Worm (Caenorhabditis elegans) whole organism, mixed stage, embryonic: ENCODE measurements around the gene rcan-1.
A peak's percentile ranks its signal among the peaks of the same experiment; 100 is the strongest.

Experiments used
- bed-3 ChIP-seq: fragments of 200-800 bp; sonication (Bioruptor generic); optimal IDR thresholded peaks from 3 replicates; lab custom pipeline; 2018; ENCODE audit warnings: mild to moderate bottlenecking, missing genetic modification characterization, moderate library complexity, missing compliant biosample characterization
- blmp-1 ChIP-seq: fragments of 150-350 bp; optimal IDR thresholded peaks from 2 replicates; lab custom pipeline; 2014; ENCODE audit warnings: missing biosample characterization, missing genetic modification characterization
- ceh-39 ChIP-seq: fragments of 150-350 bp; optimal IDR thresholded peaks from 2 replicates; lab custom pipeline; 2014; ENCODE audit warnings: missing biosample characterization, missing genetic modification characterization
- ceh-83 ChIP-seq: fragments of 200-800 bp; sonication (Bioruptor generic); optimal IDR thresholded peaks from 2 replicates; lab custom pipeline; 2018; ENCODE audit warnings: mild to moderate bottlenecking, missing genetic modification characterization, missing compliant biosample characterization
- ces-1 ChIP-seq: fragments of 150-350 bp; optimal IDR thresholded peaks from 2 replicates; lab custom pipeline; 2014; ENCODE audit warnings: missing biosample characterization, missing genetic modification reagents, missing genetic modification characterization
- cnd-1 ChIP-seq: fragments of 200-800 bp; sonication (Bioruptor generic); optimal IDR thresholded peaks from 2 replicates; lab custom pipeline; 2018; ENCODE audit warnings: mild to moderate bottlenecking, missing genetic modification characterization, missing compliant biosample characterization
- drap-1 ChIP-seq: fragments of 200-800 bp; sonication (Bioruptor generic); optimal IDR thresholded peaks from 3 replicates; lab custom pipeline; 2018; ENCODE audit warnings: mild to moderate bottlenecking, missing genetic modification characterization, missing compliant biosample characterization
- elt-3 ChIP-seq: fragments of 150-350 bp; optimal IDR thresholded peaks from 2 replicates; lab custom pipeline; 2014; ENCODE audit warnings: missing biosample characterization, missing genetic modification characterization
- flh-1 ChIP-seq: fragments of 200-800 bp; sonication (Bioruptor generic); optimal IDR thresholded peaks from 2 replicates; lab custom pipeline; 2018; ENCODE audit warnings: mild to moderate bottlenecking, missing genetic modification characterization, moderate library complexity, missing compliant biosample characterization
- ham-2 ChIP-seq: fragments of 200-800 bp; sonication (Bioruptor generic); optimal IDR thresholded peaks from 2 replicates; lab custom pipeline; 2018; ENCODE audit warnings: mild to moderate bottlenecking, missing genetic modification characterization, missing compliant biosample characterization
- hlh-1 ChIP-seq: fragments of 150-350 bp; optimal IDR thresholded peaks from 2 replicates; lab custom pipeline; 2014; ENCODE audit warnings: missing biosample characterization, missing genetic modification reagents, missing genetic modification characterization
- lin-13 ChIP-seq: fragments of 150-350 bp; optimal IDR thresholded peaks from 2 replicates; lab custom pipeline; 2014; ENCODE audit warnings: missing biosample characterization, missing genetic modification characterization
- lin-32 ChIP-seq: fragments of 200-800 bp; sonication (Bioruptor generic); optimal IDR thresholded peaks from 2 replicates; lab custom pipeline; 2018; ENCODE audit warnings: mild to moderate bottlenecking, missing genetic modification characterization, missing compliant biosample characterization
- lsy-2 ChIP-seq: fragments of 150-350 bp; optimal IDR thresholded peaks from 2 replicates; lab custom pipeline; 2014; ENCODE audit warnings: missing biosample characterization, missing genetic modification characterization
- mab-5 ChIP-seq: fragments of 150-350 bp; optimal IDR thresholded peaks from 2 replicates; lab custom pipeline; 2014; ENCODE audit warnings: missing biosample characterization, missing genetic modification characterization
- mep-1 ChIP-seq: fragments of 150-350 bp; optimal IDR thresholded peaks from 2 replicates; lab custom pipeline; 2017; ENCODE audit warnings: missing biosample characterization, missing genetic modification reagents, missing genetic modification characterization, inconsistent platforms
- mls-2 ChIP-seq: sonication (generic microtip); optimal IDR thresholded peaks from 2 replicates; lab custom pipeline; 2016; ENCODE audit warnings: mild to moderate bottlenecking, missing genetic modification characterization, moderate library complexity, missing compliant biosample characterization
- nhr-12 ChIP-seq: fragments of 150-350 bp; optimal IDR thresholded peaks from 2 replicates; lab custom pipeline; 2014; ENCODE audit warnings: missing biosample characterization, missing genetic modification characterization
- nhr-237 ChIP-seq: fragments of 150-350 bp; optimal IDR thresholded peaks from 2 replicates; lab custom pipeline; 2014; ENCODE audit warnings: missing biosample characterization, missing genetic modification characterization
- nhr-28 ChIP-seq: fragments of 150-350 bp; optimal IDR thresholded peaks from 2 replicates; lab custom pipeline; 2014; ENCODE audit warnings: missing biosample characterization, missing genetic modification characterization
- nhr-76 ChIP-seq: sonication (generic microtip); optimal IDR thresholded peaks from 2 replicates; lab custom pipeline; 2017; ENCODE audit warnings: missing biosample characterization, missing genetic modification characterization
- pha-4 ChIP-seq: fragments of 150-350 bp; optimal IDR thresholded peaks from 2 replicates; lab custom pipeline; 2018; ENCODE audit warnings: missing biosample characterization, missing genetic modification reagents, missing genetic modification characterization
- sem-2 ChIP-seq: fragments of 200-800 bp; sonication (Bioruptor generic); optimal IDR thresholded peaks from 2 replicates; lab custom pipeline; 2018; ENCODE audit warnings: mild to moderate bottlenecking, missing genetic modification characterization, missing compliant biosample characterization
- snpc-4 ChIP-seq: fragments of 150-350 bp; optimal IDR thresholded peaks from 2 replicates; lab custom pipeline; 2014; ENCODE audit warnings: missing biosample characterization, missing genetic modification characterization
- tbx-8 ChIP-seq: fragments of 200-800 bp; sonication (Bioruptor generic); optimal IDR thresholded peaks from 2 replicates; lab custom pipeline; 2018; ENCODE audit warnings: mild to moderate bottlenecking, missing genetic modification characterization, moderate library complexity, missing compliant biosample characterization
- unc-120 ChIP-seq: sonication (generic microtip); optimal IDR thresholded peaks from 2 replicates; lab custom pipeline; 2017; ENCODE audit warnings: missing genetic modification characterization, missing compliant biosample characterization; ENCODE audit not compliant: poor library complexity, severe bottlenecking
- unc-39 ChIP-seq: fragments of 150-350 bp; optimal IDR thresholded peaks from 2 replicates; lab custom pipeline; 2014; ENCODE audit warnings: missing biosample characterization, missing genetic modification characterization
- unc-62 ChIP-seq: fragments of 150-350 bp; optimal IDR thresholded peaks from 2 replicates; lab custom pipeline; 2014; ENCODE audit warnings: missing biosample characterization, missing genetic modification reagents, missing genetic modification characterization
- zip-8 ChIP-seq: fragments of 150-350 bp; optimal IDR thresholded peaks from 2 replicates; lab custom pipeline; 2014; ENCODE audit warnings: missing biosample characterization, missing genetic modification characterization

Gene rcan-1

DNA sequence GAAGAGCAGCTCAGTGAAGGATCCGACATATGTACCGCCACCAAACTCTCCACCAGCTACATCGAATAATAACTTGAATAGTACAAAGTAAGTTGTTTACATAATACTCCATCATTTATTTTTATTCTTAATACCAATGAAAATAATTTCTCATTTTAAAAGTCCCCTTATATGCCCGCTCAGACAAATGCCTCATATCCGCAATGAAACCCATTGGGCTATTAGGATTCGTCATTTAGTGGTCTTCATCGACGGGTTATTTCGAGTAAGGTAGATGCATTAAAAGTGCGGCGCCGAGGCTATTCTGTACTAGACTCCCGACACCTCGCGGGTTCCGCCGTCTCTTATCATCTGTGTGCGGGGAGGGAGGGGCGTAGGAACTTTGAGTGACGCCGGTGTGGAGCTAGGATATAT, 30.2 kb downstream of the rcan-1 start:
- no peak for TF ChIP-seq elt-3 (tag; lab: Kevin White, UChicago)
- TF ChIP-seq mls-2: no peak
- no peak for TF ChIP-seq unc-62 (GFP tag; lab: Kevin White, UChicago)
- TF ChIP-seq unc-39: no peak
- TF ChIP-seq snpc-4 (tag; lab: Kevin White, UChicago): no peak
- no peak for TF ChIP-seq ceh-83 (GFP tag; lab: Kevin White, UChicago)
- no peak for TF ChIP-seq lin-32
- no peak for TF ChIP-seq nhr-237
- TF ChIP-seq nhr-76: no peak
- no peak for TF ChIP-seq lsy-2 (tag; lab: Kevin White, UChicago)
- no peak for TF ChIP-seq flh-1
- no peak for TF ChIP-seq pha-4 (tag; lab: Kevin White, UChicago)
- no peak for TF ChIP-seq mep-1 (tag; lab: Kevin White, UChicago)
- TF ChIP-seq blmp-1 (tag; lab: Kevin White, UChicago): no peak
- no peak for TF ChIP-seq lin-13 (tag; lab: Kevin White, UChicago)
- TF ChIP-seq nhr-12 (tag; lab: Kevin White, UChicago): no peak
- no peak for TF ChIP-seq hlh-1 (tag; lab: Kevin White, UChicago)
- TF ChIP-seq sem-2 (GFP tag; lab: Kevin White, UChicago): no peak
- TF ChIP-seq, all 35 proteins: peak for 0

DNA sequence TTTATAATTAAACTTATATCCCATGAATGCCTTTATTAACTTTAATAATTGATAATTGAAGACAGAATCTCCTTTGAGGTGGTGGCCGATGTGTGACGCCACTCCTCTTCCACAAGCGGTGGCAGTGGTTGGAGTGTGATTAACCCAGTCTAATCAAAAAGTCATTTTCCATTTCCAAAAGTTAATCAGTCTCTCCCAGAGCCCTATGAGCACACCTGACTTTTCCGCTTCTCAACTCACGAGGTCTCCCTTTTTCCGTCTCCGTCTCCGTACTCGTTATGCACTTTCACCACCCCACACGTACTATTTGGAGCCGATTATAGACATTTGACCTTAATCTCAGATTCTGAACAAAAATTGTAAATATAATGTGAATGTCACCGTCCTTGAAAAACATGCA, 41.2 kb downstream of the rcan-1 start:
- TF ChIP-seq flh-1 (no peak), zip-8 (tag; lab: Kevin White, UChicago) (no peak), unc-120 (tag; lab: Kevin White, UChicago) (peak; percentile 2), drap-1 (no peak), hlh-1 (tag; lab: Kevin White, UChicago) (no peak)

DNA sequence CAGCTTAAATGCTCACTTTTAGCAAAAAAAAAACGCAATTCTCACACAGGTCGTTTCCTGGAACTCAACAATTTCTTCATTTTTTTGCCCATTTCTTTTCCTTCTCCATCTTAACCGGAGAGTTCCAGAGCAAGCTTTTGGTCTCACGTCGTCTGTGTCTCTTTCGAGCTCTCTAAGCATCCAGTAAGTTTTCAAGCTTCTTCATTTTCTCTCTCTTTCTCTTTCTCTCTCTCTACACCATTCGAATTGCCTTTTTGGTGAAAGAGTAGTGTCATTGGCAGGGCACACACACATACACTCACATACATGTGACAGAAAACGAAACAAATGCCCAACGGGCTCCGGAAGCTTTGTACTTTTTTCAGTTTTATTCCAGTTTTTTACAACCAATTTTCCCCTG, 44.0 kb downstream of the rcan-1 start:
- peak; percentile 32 for TF ChIP-seq ces-1 (GFP tag; lab: Kevin White, UChicago)
- TF ChIP-seq bed-3 (GFP tag; lab: Kevin White, UChicago): no peak
- TF ChIP-seq, all 35 proteins: peak for 1

ce11 chrIII:5635179-5635578, 48.7 kb downstream of the rcan-1 start, which contains the start of gene ckk-1:
TSS of gene ckk-1 (plus strand) at chrIII:5635479.
- no peak for TF ChIP-seq nhr-237
- no peak for TF ChIP-seq snpc-4 (tag; lab: Kevin White, UChicago)
- TF ChIP-seq nhr-12 (tag; lab: Kevin White, UChicago): no peak
- no peak for TF ChIP-seq tbx-8 (GFP tag; lab: Kevin White, UChicago)
- no peak for TF ChIP-seq lsy-2 (tag; lab: Kevin White, UChicago)
- TF ChIP-seq zip-8 (tag; lab: Kevin White, UChicago): no peak
- no peak for TF ChIP-seq unc-120 (tag; lab: Kevin White, UChicago)
- no peak for TF ChIP-seq mab-5 (tag; lab: Kevin White, UChicago)
- no peak for TF ChIP-seq nhr-76
- no peak for TF ChIP-seq flh-1
- TF ChIP-seq unc-62 (GFP tag; lab: Kevin White, UChicago): no peak
- no peak for TF ChIP-seq ham-2
- no peak for TF ChIP-seq unc-39

ce11 chrIII:5634509-5634908, 49.4 kb downstream of the rcan-1 start:
- TF ChIP-seq nhr-28 (tag; lab: Kevin White, UChicago): no peak
- no peak for TF ChIP-seq unc-39
- TF ChIP-seq ham-2: no peak
- TF ChIP-seq unc-62 (GFP tag; lab: Kevin White, UChicago): no peak
- TF ChIP-seq nhr-76: no peak
- no peak for TF ChIP-seq blmp-1 (tag; lab: Kevin White, UChicago)
- TF ChIP-seq nhr-237: no peak
- TF ChIP-seq cnd-1 (tag; lab: Kevin White, UChicago): no peak
- no peak for TF ChIP-seq ces-1 (GFP tag; lab: Kevin White, UChicago)
- TF ChIP-seq drap-1: no peak
- no peak for TF ChIP-seq ceh-39
- TF ChIP-seq lin-13 (tag; lab: Kevin White, UChicago): no peak
- TF ChIP-seq, all 35 proteins: peak for 0

DNA sequence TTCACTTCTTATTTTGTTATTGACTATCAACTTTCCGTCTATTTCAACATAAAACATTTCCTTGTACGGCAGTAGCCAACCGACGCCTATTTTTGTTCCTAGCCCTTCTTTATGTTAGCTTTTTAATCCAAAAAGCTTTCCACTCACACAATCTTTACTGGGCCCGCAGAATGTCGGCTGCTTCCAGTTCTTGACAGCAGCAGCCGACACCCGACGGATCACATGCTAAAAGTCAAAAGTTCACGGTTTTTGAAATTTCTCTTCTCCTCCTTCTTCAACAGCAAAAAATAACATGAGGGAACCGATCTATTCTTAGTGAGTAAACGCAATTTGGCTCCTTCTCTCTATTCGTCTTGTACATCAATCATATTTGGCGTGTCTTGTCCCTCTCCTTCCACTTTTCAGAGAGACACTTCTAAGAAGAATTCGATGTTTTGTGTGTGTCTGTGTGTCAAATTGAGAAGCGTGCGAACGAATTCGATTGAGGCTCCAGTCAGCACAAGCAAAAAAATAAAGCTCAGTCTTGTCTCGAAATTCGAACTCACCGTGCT, 51.4 kb downstream of the rcan-1 start:
- peak; percentile 88 for TF ChIP-seq ces-1 (GFP tag; lab: Kevin White, UChicago)
- no peak for TF ChIP-seq nhr-76
